Fruit fly (Drosophila melanogaster) whole organism, pupa: Measurements from ENCODE around the gene CG17362.

Experiments used
- CG12605 ChIP-seq: fragments of 200-800 bp; sonication (Bioruptor generic); IDR thresholded peaks from 2 replicates; pipeline ENCODE4 v1.3.6; 2022; ENCODE audit warnings: missing biosample characterization, missing genetic modification characterization
- CG13204 ChIP-seq: fragments of 200-800 bp; sonication (Bioruptor generic); optimal IDR thresholded peaks from 2 replicates; lab custom pipeline; 2018; ENCODE audit warnings: missing biosample characterization, mild to moderate bottlenecking, missing genetic modification characterization, moderate library complexity
- CG15710 ChIP-seq: fragments of 200-800 bp; sonication (Bioruptor generic); optimal IDR thresholded peaks from 2 replicates; lab custom pipeline; 2018; ENCODE audit warnings: missing biosample characterization, mild to moderate bottlenecking, missing genetic modification characterization, moderate library complexity
- CG17806 ChIP-seq: fragments of 200-800 bp; sonication (Bioruptor generic); optimal IDR thresholded peaks from 2 replicates; lab custom pipeline; 2018; ENCODE audit warnings: missing biosample characterization, mild to moderate bottlenecking, missing genetic modification characterization, moderate library complexity
- CG4496 ChIP-seq: fragments of 200-800 bp; sonication (Bioruptor generic); IDR thresholded peaks from 3 replicates; pipeline ENCODE4 v1.3.6; 2022; ENCODE audit warnings: missing biosample characterization, missing genetic modification characterization
- CG8159 ChIP-seq: fragments of 200-800 bp; sonication (Bioruptor generic); optimal IDR thresholded peaks from 3 replicates; lab custom pipeline; 2018; ENCODE audit warnings: missing biosample characterization, mild to moderate bottlenecking, missing genetic modification characterization, moderate library complexity
- CG8301 ChIP-seq: fragments of 200-800 bp; sonication (Bioruptor generic); optimal IDR thresholded peaks from 2 replicates; lab custom pipeline; 2018; ENCODE audit warnings: missing biosample characterization, mild to moderate bottlenecking, missing genetic modification characterization
- CG9948 ChIP-seq: fragments of 200-800 bp; sonication (Bioruptor generic); optimal IDR thresholded peaks from 2 replicates; lab custom pipeline; 2018; ENCODE audit warnings: missing biosample characterization, mild to moderate bottlenecking, missing genetic modification characterization, moderate library complexity
- EcR ChIP-seq: fragments of 200-800 bp; sonication (Bioruptor generic); optimal IDR thresholded peaks from 3 replicates; lab custom pipeline; 2019; ENCODE audit warnings: missing biosample characterization, missing genetic modification characterization, mild to moderate bottlenecking, moderate library complexity, missing genetic modification reagents
- Pif1B ChIP-seq: fragments of 200-800 bp; sonication (Bioruptor generic); optimal IDR thresholded peaks from 3 replicates; lab custom pipeline; 2016; ENCODE audit warnings: missing biosample characterization, missing genetic modification characterization
- Snoo ChIP-seq: fragments of 200-800 bp; sonication (Bioruptor generic); optimal IDR thresholded peaks from 3 replicates; lab custom pipeline; 2017; ENCODE audit warnings: missing biosample characterization, mild to moderate bottlenecking, missing genetic modification characterization, inconsistent platforms
- gl ChIP-seq: fragments of 200-800 bp; sonication (Bioruptor generic); optimal IDR thresholded peaks from 2 replicates; lab custom pipeline; 2018; ENCODE audit warnings: missing biosample characterization, mild to moderate bottlenecking, missing genetic modification characterization

- TF ChIP-seq CG9948 (tag; lab: Kevin White, UChicago) (no peak), gl (peak; percentile 22), EcR (GFP tag; lab: Kevin White, UChicago) (no peak), CG4496 (GFP tag; lab: Robert Waterston, UW) (peak; percentile 45; the same call in 1 of the 3 replicates), CG13204 (GFP tag; lab: Kevin White, UChicago) (no peak), CG8159 (tag; lab: Kevin White, UChicago) (peak; percentile 20), CG12605 (GFP tag; lab: Robert Waterston, UW) (peak; percentile 70; the same call in 1 of the 2 replicates), Pif1B (GFP tag; lab: Kevin White, UChicago) (no peak), Snoo (tag; lab: Kevin White, UChicago) (no peak), CG8301 (tag; lab: Kevin White, UChicago) (no peak), CG15710 (tag; lab: Kevin White, UChicago) (no peak), CG17806 (tag; lab: Kevin White, UChicago) (peak; percentile 6)
These were observed 49.6 kb upstream of the CG17362 start for dm6 chr3L:13936771-13937170.
